Fruit fly (Drosophila melanogaster): Measurements from ENCODE around the gene atms.
A peak's percentile ranks its signal among the peaks of the same experiment; 100 is the strongest.

atms gene

dm6 chr3R:4806318-4806757 is 56.5 kb downstream of the atms start (continued):
- TF ChIP-seq vvl (GFP tag; IDR thresholded peaks at IDR 0.05) (peak; percentile 48), MESR4 (GFP tag; optimal IDR thresholded peaks at IDR 0.05) (peak; percentile 6), CG6654 (GFP tag; optimal IDR thresholded peaks at IDR 0.05) (peak; percentile 3), HLH54F (GFP tag; optimal IDR thresholded peaks at IDR 0.05) (no peak), CG10654 (GFP tag; optimal IDR thresholded peaks at IDR 0.05) (peak; percentile 56), Dref (GFP tag; IDR thresholded peaks at IDR 0.05) (no peak), CG5953 (GFP tag; IDR thresholded peaks at IDR 0.05) (no peak), CG17802 (tag; optimal IDR thresholded peaks at IDR 0.05) (no peak), Dfd (GFP tag; optimal IDR thresholded peaks at IDR 0.05) (no peak), CG10274 (GFP tag; optimal IDR thresholded peaks at IDR 0.05) (no peak), CG1832 (GFP tag; optimal IDR thresholded peaks at IDR 0.05) (no peak), wdn (GFP tag; IDR thresholded peaks at IDR 0.05) (no peak), CG1647 (GFP tag; optimal IDR thresholded peaks at IDR 0.05) (peak; percentile 55), pum (GFP tag; optimal IDR thresholded peaks at IDR 0.05) (peak; percentile 16), Fer3 (tag; optimal IDR thresholded peaks at IDR 0.05) (peak; percentile 59), sna (GFP tag; IDR thresholded peaks at IDR 0.05; ENCODE audit: partially characterized antibody) (no peak), CG14710 (tag; optimal IDR thresholded peaks at IDR 0.05) (peak; percentile 52), pfk (GFP tag; optimal IDR thresholded peaks at IDR 0.05) (peak; percentile 49), jing (GFP tag; optimal IDR thresholded peaks at IDR 0.05) (peak; percentile 3), tio (GFP tag; optimal IDR thresholded peaks at IDR 0.05) (no peak), fd96Cb (tag; optimal IDR thresholded peaks at IDR 0.05) (no peak), Dp (GFP tag; optimal IDR thresholded peaks at IDR 0.05) (no peak), Hr51 (GFP tag; optimal IDR thresholded peaks at IDR 0.05) (peak; percentile 11 to 73), Ptx1 (GFP tag; IDR thresholded peaks at IDR 0.05) (0 out of 2 replicates have a peak, but pooled peaks have one; percentile 15), Gug (GFP tag; IDR thresholded peaks at IDR 0.05) (no peak), trh (GFP tag; optimal IDR thresholded peaks at IDR 0.05) (peak; percentile 22), Blimp-1 (GFP tag; optimal IDR thresholded peaks at IDR 0.05) (peak; percentile 57), CG8281 (tag; optimal IDR thresholded peaks at IDR 0.05) (peak; percentile 3), CG14860 (GFP tag; IDR thresholded peaks at IDR 0.05; ENCODE audit: partially characterized antibody) (no peak), lab (GFP tag; optimal IDR thresholded peaks at IDR 0.05) (peak; percentile 88), CG10209 (GFP tag; optimal IDR thresholded peaks at IDR 0.05) (peak; percentile 74), mirr (GFP tag; optimal IDR thresholded peaks at IDR 0.05) (peak; percentile 86), CG13123 (GFP tag; optimal IDR thresholded peaks at IDR 0.05) (peak; percentile 72), ind (GFP tag; optimal IDR thresholded peaks at IDR 0.05) (no peak), CG7357 (GFP tag; IDR thresholded peaks at IDR 0.05) (no peak), psq (GFP tag; optimal IDR thresholded peaks at IDR 0.05) (peak; percentile 70), CG7786 (GFP tag; optimal IDR thresholded peaks at IDR 0.05) (no peak), seq (GFP tag; IDR thresholded peaks at IDR 0.05) (peak; percentile 85), hth (optimal IDR thresholded peaks at IDR 0.05) (no peak), h (optimal IDR thresholded peaks at IDR 0.05) (no peak), Pdp1 (GFP tag; optimal IDR thresholded peaks at IDR 0.05) (peak; percentile 24 to 92), lilli (GFP tag; optimal IDR thresholded peaks at IDR 0.05) (peak; percentile 1), Neu2 (GFP tag; optimal IDR thresholded peaks at IDR 0.05; ENCODE audit: borderline replicate concordance) (no peak), jigr1 (GFP tag; IDR thresholded peaks at IDR 0.05) (no peak), sc (optimal IDR thresholded peaks at IDR 0.05) (no peak), sc (GFP tag; optimal IDR thresholded peaks at IDR 0.05) (peak; percentile 60), pb (GFP tag; optimal IDR thresholded peaks at IDR 0.05) (peak; percentile 44), CG5180 (GFP tag; optimal IDR thresholded peaks at IDR 0.05) (peak; percentile 67), CG6272 (GFP tag; IDR thresholded peaks at IDR 0.05) (no peak), PHDP (tag; optimal IDR thresholded peaks at IDR 0.05) (peak; percentile 69), dysf (GFP tag; IDR thresholded peaks at IDR 0.05) (no peak)
